Worm (Caenorhabditis elegans) whole organism, L1 larva: ENCODE results near the gene nhr-78.
A peak's percentile ranks its signal among the peaks of the same experiment; 100 is the strongest.

Experiments used
- ama-1 ChIP-seq: fragments of 150-350 bp; optimal IDR thresholded peaks from 2 replicates; lab custom pipeline; 2014
- dpl-1 ChIP-seq, 3 experiments: fragments of 150-350 bp in 2 of 3; sonication (generic microtip) in 1 of 3; optimal IDR thresholded peaks; 2 replicates each; lab custom pipeline; 2014 to 2017; ENCODE audit warnings: missing biosample characterization in 3 of 3, missing genetic modification characterization in 3 of 3, missing genetic modification reagents in 3 of 3
- fkh-10 ChIP-seq: sonication (generic microtip); optimal IDR thresholded peaks from 2 replicates; lab custom pipeline; 2017; ENCODE audit warnings: missing biosample characterization, missing genetic modification reagents, missing genetic modification characterization
- isw-1 ChIP-seq: fragments of 200-800 bp; sonication (Bioruptor generic); IDR thresholded peaks from 2 replicates; pipeline ENCODE4 v1.3.6; 2022; ENCODE audit warnings: missing genetic modification characterization, missing compliant biosample characterization
- lin-15B ChIP-seq: fragments of 150-350 bp; sonication (generic microtip); optimal IDR thresholded peaks from 3 replicates; lab custom pipeline; 2014; ENCODE audit warnings: missing biosample characterization, missing genetic modification characterization
- lin-39 ChIP-seq: fragments of 150-350 bp; optimal IDR thresholded peaks from 2 replicates; lab custom pipeline; 2014; ENCODE audit warnings: missing biosample characterization, missing genetic modification reagents, missing genetic modification characterization
- mdl-1 ChIP-seq, 2 experiments: fragments of 150-350 bp; optimal IDR thresholded peaks; 2 replicates each; lab custom pipeline; 2014 to 2017; ENCODE audit warnings: missing biosample characterization in 2 of 2, missing genetic modification characterization in 2 of 2, inconsistent platforms in 1 of 2
- nhr-12 ChIP-seq: sonication (generic microtip); optimal IDR thresholded peaks from 2 replicates; lab custom pipeline; 2017; ENCODE audit warnings: missing biosample characterization, missing genetic modification characterization
- nhr-28 ChIP-seq: fragments of 150-350 bp; optimal IDR thresholded peaks from 2 replicates; lab custom pipeline; 2014; ENCODE audit warnings: missing biosample characterization, missing genetic modification characterization
- unc-86 ChIP-seq: sonication (generic microtip); optimal IDR thresholded peaks from 2 replicates; lab custom pipeline; 2016; ENCODE audit warnings: missing genetic modification characterization, missing compliant biosample characterization

- TF ChIP-seq dpl-1 (GFP tag; optimal IDR thresholded peaks at IDR 0.05; lab: Kevin White, UChicago) (peak in 2 of 3 experiments; percentile 23 to 24), fkh-10 (GFP tag; lab: Kevin White, UChicago) (no peak), lin-39 (tag; lab: Kevin White, UChicago) (no peak), isw-1 (GFP tag; lab: Robert Waterston, UW) (no peak), nhr-12 (tag; lab: Kevin White, UChicago) (no peak), ama-1 (no peak), nhr-28 (tag; lab: Kevin White, UChicago) (no peak), lin-15B (tag; lab: Kevin White, UChicago) (no peak), unc-86 (peak; percentile 8), mdl-1 (tag; optimal IDR thresholded peaks at IDR 0.05; lab: Kevin White, UChicago) (no peak)
Measured at ce11 chrIV:4277694-4278093, at the start of gene nhr-78.
